Worm (Caenorhabditis elegans) whole organism, L3 larva: ENCODE measurements around the gene D2089.3.

Source experiments
- ama-1 ChIP-seq: fragments of 150-350 bp; optimal IDR thresholded peaks from 2 replicates; lab custom pipeline; 2018
- ceh-28 ChIP-seq: fragments of 150-350 bp; optimal IDR thresholded peaks from 2 replicates; lab custom pipeline; 2014; ENCODE audit warnings: missing biosample characterization, missing genetic modification reagents, missing genetic modification characterization
- ceh-82 ChIP-seq: fragments of 150-350 bp; optimal IDR thresholded peaks from 2 replicates; lab custom pipeline; 2014; ENCODE audit warnings: missing biosample characterization, missing genetic modification characterization
- egl-27 ChIP-seq: sonication (generic microtip); optimal IDR thresholded peaks from 4 replicates; lab custom pipeline; 2017; ENCODE audit warnings: missing biosample characterization, missing genetic modification reagents, missing genetic modification characterization
- eor-1 ChIP-seq, 2 experiments: fragments of 150-350 bp; optimal IDR thresholded peaks; 2 replicates each; lab custom pipeline; 2014 to 2018; ENCODE audit warnings: missing biosample characterization in 2 of 2, missing genetic modification characterization in 2 of 2
- hmg-11 ChIP-seq: sonication (generic microtip); optimal IDR thresholded peaks from 2 replicates; lab custom pipeline; 2016; ENCODE audit warnings: missing genetic modification characterization, missing compliant biosample characterization
- mdl-1 ChIP-seq: fragments of 150-350 bp; optimal IDR thresholded peaks from 2 replicates; lab custom pipeline; 2014; ENCODE audit warnings: missing biosample characterization, missing genetic modification characterization
- nfya-1 ChIP-seq: sonication (generic microtip); optimal IDR thresholded peaks from 2 replicates; lab custom pipeline; 2017; ENCODE audit warnings: missing genetic modification characterization, mild to moderate bottlenecking, missing compliant biosample characterization, antibody characterized with exemption, moderate library complexity; ENCODE audit not compliant: insufficient read depth
- nhr-237 ChIP-seq: fragments of 150-350 bp; optimal IDR thresholded peaks from 2 replicates; lab custom pipeline; 2014; ENCODE audit warnings: missing biosample characterization, missing genetic modification characterization
- nhr-77 ChIP-seq: fragments of 150-350 bp; optimal IDR thresholded peaks from 2 replicates; lab custom pipeline; 2014; ENCODE audit warnings: missing biosample characterization, missing genetic modification characterization
- pqm-1 ChIP-seq: fragments of 150-350 bp; optimal IDR thresholded peaks from 2 replicates; lab custom pipeline; 2017; ENCODE audit warnings: missing biosample characterization, missing genetic modification characterization, inconsistent platforms
- unc-62 ChIP-seq: fragments of 150-350 bp; sonication (generic microtip); optimal IDR thresholded peaks from 4 replicates; lab custom pipeline; 2014; ENCODE audit warnings: missing biosample characterization, missing genetic modification reagents, missing genetic modification characterization
- ztf-11 ChIP-seq: fragments of 150-350 bp; optimal IDR thresholded peaks from 2 replicates; lab custom pipeline; 2014; ENCODE audit warnings: missing biosample characterization, missing genetic modification characterization

ce11 chrII:10680130-10680529, 15.2 kb upstream of the D2089.3 start:
- TF ChIP-seq ceh-82 (tag; lab: Kevin White, UChicago) (no peak), hmg-11 (tag; lab: Kevin White, UChicago) (no peak), unc-62 (GFP tag; lab: Kevin White, UChicago) (no peak), eor-1 (tag; optimal IDR thresholded peaks at IDR 0.05; lab: Kevin White, UChicago) (no peak), ama-1 (lab: Kevin White, UChicago) (no peak), ceh-28 (no peak), nfya-1 (tag; lab: Kevin White, UChicago) (no peak), nhr-77 (no peak), mdl-1 (tag; lab: Kevin White, UChicago) (no peak), nhr-237 (tag; lab: Kevin White, UChicago) (no peak), egl-27 (tag; lab: Kevin White, UChicago) (no peak), pqm-1 (tag; lab: Kevin White, UChicago) (no peak), ztf-11 (tag; lab: Kevin White, UChicago) (no peak)
